Fruit fly (Drosophila melanogaster) whole organism, embryonic: ENCODE data around the gene ago.

Source experiments
- Ada2b ChIP-seq: fragments of 200-800 bp; sonication (Bioruptor generic); IDR thresholded peaks from 2 replicates; pipeline ENCODE4 v1.3.6; 2022; ENCODE audit warnings: missing biosample characterization, missing genetic modification characterization
- B-H1 ChIP-seq: fragments of 200-800 bp; sonication (Bioruptor generic); IDR thresholded peaks from 3 replicates; pipeline ENCODE4 v1.3.6; 2022; ENCODE audit warnings: missing biosample characterization, missing genetic modification characterization
- CG10147 ChIP-seq: fragments of 200-800 bp; sonication (Bioruptor generic); optimal IDR thresholded peaks from 2 replicates; lab custom pipeline; 2019; ENCODE audit warnings: missing biosample characterization, mild to moderate bottlenecking, missing genetic modification characterization, moderate library complexity
- CG10274 ChIP-seq: fragments of 200-800 bp; sonication (Bioruptor generic); optimal IDR thresholded peaks from 3 replicates; lab custom pipeline; 2017; ENCODE audit warnings: missing biosample characterization, mild to moderate bottlenecking, missing genetic modification characterization
- CG13424 ChIP-seq: fragments of 200-800 bp; sonication (Bioruptor generic); optimal IDR thresholded peaks from 2 replicates; lab custom pipeline; 2019; ENCODE audit warnings: missing biosample characterization, mild to moderate bottlenecking, missing genetic modification characterization, moderate library complexity
- CG14014 ChIP-seq: fragments of 200-800 bp; sonication (Bioruptor generic); IDR thresholded peaks from 2 replicates; pipeline ENCODE4 v1.3.6; 2022; ENCODE audit warnings: missing biosample characterization, missing genetic modification characterization
- CG16815 ChIP-seq: fragments of 200-800 bp; sonication (Bioruptor generic); optimal IDR thresholded peaks from 3 replicates; lab custom pipeline; 2017; ENCODE audit warnings: missing biosample characterization, mild to moderate bottlenecking, missing genetic modification characterization
- CG16863 ChIP-seq: fragments of 200-800 bp; sonication (Bioruptor generic); optimal IDR thresholded peaks from 3 replicates; lab custom pipeline; 2016; ENCODE audit warnings: missing biosample characterization, missing genetic modification characterization
- CG17359 ChIP-seq: fragments of 200-800 bp; sonication (Bioruptor generic); optimal IDR thresholded peaks from 3 replicates; lab custom pipeline; 2018; ENCODE audit warnings: missing biosample characterization, mild to moderate bottlenecking, missing genetic modification characterization, moderate library complexity
- CG2889 ChIP-seq: fragments of 200-800 bp; sonication (Bioruptor generic); IDR thresholded peaks from 3 replicates; pipeline ENCODE4 v1.3.6; 2022; ENCODE audit warnings: missing biosample characterization, missing genetic modification characterization
- CG30020 ChIP-seq: fragments of 200-800 bp; optimal IDR thresholded peaks from 2 replicates; lab custom pipeline; 2019; ENCODE audit warnings: missing biosample characterization, mild to moderate bottlenecking, missing genetic modification characterization, moderate library complexity
- CG31388 ChIP-seq: fragments of 200-800 bp; sonication (Bioruptor generic); optimal IDR thresholded peaks from 2 replicates; lab custom pipeline; 2016; ENCODE audit warnings: missing biosample characterization, missing genetic modification characterization
- CG3995 ChIP-seq: fragments of 200-800 bp; sonication (Bioruptor generic); optimal IDR thresholded peaks from 3 replicates; lab custom pipeline; 2016; ENCODE audit warnings: missing biosample characterization, missing genetic modification characterization
- CG4282 ChIP-seq: fragments of 200-800 bp; sonication (Bioruptor generic); optimal IDR thresholded peaks from 2 replicates; lab custom pipeline; 2016; ENCODE audit warnings: missing biosample characterization, missing genetic modification characterization
- CG4328 ChIP-seq: fragments of 200-800 bp; sonication (Bioruptor generic); optimal IDR thresholded peaks from 3 replicates; lab custom pipeline; 2017; ENCODE audit warnings: missing biosample characterization, missing genetic modification reagents, missing genetic modification characterization
- CG4854 ChIP-seq: fragments of 200-800 bp; sonication (Bioruptor generic); optimal IDR thresholded peaks from 2 replicates; lab custom pipeline; 2016; ENCODE audit warnings: missing biosample characterization, missing genetic modification characterization, inconsistent platforms
- CG6272 ChIP-seq: fragments of 200-800 bp; sonication (Bioruptor generic); IDR thresholded peaks from 2 replicates; pipeline ENCODE4 v1.3.6; 2022; ENCODE audit warnings: missing biosample characterization, missing genetic modification characterization
- CG7987 ChIP-seq: fragments of 200-800 bp; sonication (Bioruptor generic); optimal IDR thresholded peaks from 2 replicates; lab custom pipeline; 2018; ENCODE audit warnings: missing biosample characterization, mild to moderate bottlenecking, missing genetic modification characterization, moderate library complexity
- Dp ChIP-seq: fragments of 200-800 bp; sonication (Bioruptor generic); optimal IDR thresholded peaks from 2 replicates; lab custom pipeline; 2018; ENCODE audit warnings: missing biosample characterization, mild to moderate bottlenecking, missing genetic modification characterization, moderate library complexity
- Eip74EF ChIP-seq, 2 experiments: fragments of 200-800 bp in 1 of 2; fragments of >200 bp in 1 of 2; sonication (Bioruptor generic) in 1 of 2; optimal IDR thresholded peaks; 2 replicates each; lab custom pipeline; 2017 to 2019; ENCODE audit warnings: missing biosample characterization in 2 of 2, missing genetic modification characterization in 2 of 2, mild to moderate bottlenecking in 1 of 2, moderate library complexity in 1 of 2
- Fer1 ChIP-seq: fragments of 200-800 bp; sonication (Bioruptor generic); optimal IDR thresholded peaks from 2 replicates; lab custom pipeline; 2017; ENCODE audit warnings: missing biosample characterization, mild to moderate bottlenecking, missing genetic modification characterization
- Gug ChIP-seq: fragments of 200-800 bp; sonication (Bioruptor generic); IDR thresholded peaks from 4 replicates; pipeline ENCODE4 v1.3.6; 2022; ENCODE audit warnings: missing biosample characterization, missing genetic modification characterization
- Hr3 ChIP-seq: fragments of 200-800 bp; sonication (Bioruptor generic); optimal IDR thresholded peaks from 3 replicates; lab custom pipeline; 2016; ENCODE audit warnings: missing biosample characterization, missing genetic modification characterization
- Hsf ChIP-seq: fragments of 200-800 bp; sonication (Bioruptor generic); optimal IDR thresholded peaks from 3 replicates; lab custom pipeline; 2016; ENCODE audit warnings: missing biosample characterization, missing genetic modification characterization
- Kr ChIP-seq: fragments of 200-800 bp; sonication (Bioruptor generic); optimal IDR thresholded peaks from 2 replicates; lab custom pipeline; 2017; ENCODE audit warnings: missing biosample characterization, mild to moderate bottlenecking, missing genetic modification characterization
- Oaz ChIP-seq: fragments of 200-800 bp; sonication (Bioruptor generic); IDR thresholded peaks from 2 replicates; pipeline ENCODE4 v1.3.6; 2022; ENCODE audit warnings: missing biosample characterization, missing genetic modification characterization
- Poxn ChIP-seq: fragments of 200-800 bp; sonication (Bioruptor generic); IDR thresholded peaks from 2 replicates; pipeline ENCODE4 v1.3.6; 2022; ENCODE audit warnings: missing biosample characterization, missing genetic modification characterization
- Trl ChIP-seq, 3 experiments: fragments of >200 bp in 2 of 3; fragments of 200-800 bp in 1 of 3; sonication (Bioruptor generic) in 1 of 3; optimal IDR thresholded peaks; 2 replicates in 1 of 3; 3 replicates in 2 of 3; lab custom pipeline; 2016 to 2017; ENCODE audit warnings: missing biosample characterization in 1 of 3, missing genetic modification characterization in 1 of 3
- ab ChIP-seq: fragments of 200-800 bp; sonication (Bioruptor generic); optimal IDR thresholded peaks from 2 replicates; lab custom pipeline; 2016; ENCODE audit warnings: missing biosample characterization, missing genetic modification characterization
- bab2 ChIP-seq: fragments of 200-800 bp; sonication (Bioruptor generic); optimal IDR thresholded peaks from 2 replicates; lab custom pipeline; 2016; ENCODE audit warnings: missing biosample characterization, missing genetic modification characterization
- caup ChIP-seq: fragments of 200-800 bp; sonication (Bioruptor generic); optimal IDR thresholded peaks from 3 replicates; lab custom pipeline; 2017; ENCODE audit warnings: missing biosample characterization, mild to moderate bottlenecking, missing genetic modification characterization, moderate library complexity; ENCODE audit not compliant: severe bottlenecking
- chif ChIP-seq, 2 experiments: fragments of 200-800 bp; sonication (Bioruptor generic); optimal IDR thresholded peaks; 3 replicates each; lab custom pipeline; 2016; ENCODE audit warnings: missing biosample characterization in 2 of 2, missing genetic modification characterization in 2 of 2
- crol ChIP-seq: fragments of 200-800 bp; sonication (Bioruptor generic); IDR thresholded peaks from 2 replicates; pipeline ENCODE4 v1.3.6; 2022; ENCODE audit warnings: missing biosample characterization, missing genetic modification characterization
- danr ChIP-seq: fragments of 200-800 bp; sonication (Bioruptor generic); IDR thresholded peaks from 2 replicates; pipeline ENCODE4 v1.3.6; 2022; ENCODE audit warnings: missing biosample characterization, missing genetic modification characterization
- fd64A ChIP-seq: fragments of 200-800 bp; sonication (Bioruptor generic); optimal IDR thresholded peaks from 3 replicates; lab custom pipeline; 2018; ENCODE audit warnings: missing biosample characterization, mild to moderate bottlenecking, missing genetic modification characterization
- gcm ChIP-seq: fragments of 200-800 bp; sonication (Bioruptor generic); optimal IDR thresholded peaks from 2 replicates; lab custom pipeline; 2019; ENCODE audit warnings: missing biosample characterization, mild to moderate bottlenecking, missing genetic modification characterization, moderate library complexity
- gro ChIP-seq: fragments of 200-800 bp; sonication (Bioruptor generic); optimal IDR thresholded peaks from 2 replicates; lab custom pipeline; 2016; ENCODE audit warnings: missing biosample characterization, missing genetic modification characterization
- hth ChIP-seq: fragments of >200 bp; optimal IDR thresholded peaks from 2 replicates; lab custom pipeline; 2017; ENCODE audit warnings: inconsistent platforms
- insv ChIP-seq, 2 experiments: fragments of 200-800 bp; sonication (Bioruptor generic); optimal IDR thresholded peaks; 3 replicates each; lab custom pipeline; 2016 to 2018; ENCODE audit warnings: missing biosample characterization in 2 of 2, missing genetic modification characterization in 2 of 2
- jing ChIP-seq: fragments of 200-800 bp; sonication (Bioruptor generic); optimal IDR thresholded peaks from 2 replicates; lab custom pipeline; 2018; ENCODE audit warnings: missing biosample characterization, mild to moderate bottlenecking, missing genetic modification characterization
- ken ChIP-seq: fragments of 200-800 bp; sonication (Bioruptor generic); IDR thresholded peaks from 3 replicates; pipeline ENCODE4 v1.3.6; 2022; ENCODE audit warnings: missing biosample characterization, missing genetic modification characterization
- kni ChIP-seq: fragments of 200-800 bp; sonication (Bioruptor generic); optimal IDR thresholded peaks from 3 replicates; lab custom pipeline; 2017; ENCODE audit warnings: mild to moderate bottlenecking, missing biosample characterization, missing genetic modification reagents, missing genetic modification characterization
- row ChIP-seq: fragments of 200-800 bp; sonication (Bioruptor generic); IDR thresholded peaks from 3 replicates; pipeline ENCODE4 v1.3.6; 2022; ENCODE audit warnings: missing biosample characterization, missing genetic modification characterization
- slbo ChIP-seq: fragments of 200-800 bp; sonication (Bioruptor generic); IDR thresholded peaks from 2 replicates; pipeline ENCODE4 v1.3.6; 2022; ENCODE audit warnings: missing biosample characterization, missing genetic modification characterization
- tio ChIP-seq: fragments of 200-800 bp; sonication (Bioruptor generic); optimal IDR thresholded peaks from 2 replicates; lab custom pipeline; 2017; ENCODE audit warnings: missing biosample characterization, missing genetic modification characterization, inconsistent platforms
- tup ChIP-seq: fragments of 200-800 bp; sonication (Bioruptor generic); optimal IDR thresholded peaks from 2 replicates; lab custom pipeline; 2016; ENCODE audit warnings: missing biosample characterization, mild to moderate bottlenecking, missing genetic modification characterization, moderate library complexity
- twi ChIP-seq: fragments of 200-800 bp; optimal IDR thresholded peaks from 2 replicates; lab custom pipeline; 2019; ENCODE audit warnings: missing biosample characterization, mild to moderate bottlenecking, missing genetic modification characterization, moderate library complexity
- unpg ChIP-seq: fragments of 200-800 bp; sonication (Bioruptor generic); optimal IDR thresholded peaks from 3 replicates; lab custom pipeline; 2018; ENCODE audit warnings: missing biosample characterization, mild to moderate bottlenecking, missing genetic modification characterization, moderate library complexity
- yki ChIP-seq: fragments of >200 bp; optimal IDR thresholded peaks from 3 replicates; lab custom pipeline; 2018
- z ChIP-seq: fragments of 200-800 bp; sonication (Bioruptor generic); IDR thresholded peaks from 3 replicates; pipeline ENCODE4 v1.3.6; 2022; ENCODE audit warnings: missing biosample characterization, missing genetic modification characterization

Gene ago

DNA sequence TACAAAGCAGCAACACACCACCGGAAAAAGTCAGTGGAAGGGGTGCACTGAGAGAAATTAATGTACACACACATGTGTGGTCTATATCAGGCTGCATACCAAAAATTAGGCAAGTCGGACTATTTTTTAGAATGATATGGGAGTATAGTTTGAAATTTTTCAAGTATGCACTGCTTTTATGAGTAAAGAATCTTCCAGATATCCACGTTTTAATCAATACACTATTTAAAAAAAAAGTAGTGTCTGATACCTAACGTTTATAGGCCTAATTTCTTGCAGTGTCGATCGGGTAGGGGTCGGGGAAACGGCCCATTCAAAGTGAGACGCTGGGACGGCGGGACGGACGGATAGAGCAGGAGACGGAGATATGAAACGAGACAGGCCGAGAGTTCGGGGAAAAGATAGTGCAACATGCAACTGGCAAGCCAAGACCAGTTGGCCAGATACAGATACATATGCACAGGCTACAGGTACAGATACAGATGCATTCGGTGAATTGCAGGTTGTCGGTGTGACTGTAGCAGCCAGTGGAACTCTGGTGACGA is 23.7 kb downstream of the ago start (continued):
- TF ChIP-seq caup (GFP tag; lab: Kevin White, UChicago) (peak; percentile 66), CG16863 (GFP tag; lab: Kevin White, UChicago) (peak; percentile 94), gro (GFP tag; lab: Kevin White, UChicago) (no peak), CG31388 (GFP tag; lab: Kevin White, UChicago) (peak; percentile 74), Eip74EF (GFP tag; optimal IDR thresholded peaks at IDR 0.05; lab: Kevin White, UChicago) (peak in 1 of 2 experiments; percentile 94), Kr (GFP tag; lab: Kevin White, UChicago) (peak; percentile 96), danr (GFP tag; lab: Robert Waterston, UW) (peak; percentile 77), z (GFP tag; lab: Robert Waterston, UW) (0 out of 3 replicates have a peak, but pooled peaks have one; percentile 27), CG10274 (peak; percentile 75), tio (GFP tag; lab: Kevin White, UChicago) (peak; percentile 93), B-H1 (peak; percentile 69), CG4282 (peak; percentile 72), insv (GFP tag; optimal IDR thresholded peaks at IDR 0.05; lab: Kevin White, UChicago) (peak; percentile 32 to 55), ab (GFP tag; lab: Kevin White, UChicago) (peak; percentile 78), fd64A (GFP tag; lab: Kevin White, UChicago) (peak; percentile 84), gcm (peak; percentile 96), CG30020 (tag; lab: Kevin White, UChicago) (peak; percentile 83), Ada2b (peak; percentile 65), ken (peak; percentile 83), kni (GFP tag; lab: Kevin White, UChicago) (peak; percentile 93), Poxn (no peak), CG17359 (tag; lab: Kevin White, UChicago) (peak; percentile 94), yki (lab: Kevin White, UChicago) (no peak), CG3995 (GFP tag; lab: Kevin White, UChicago) (peak; percentile 26), tup (GFP tag; lab: Kevin White, UChicago) (peak; percentile 71), Gug (GFP tag; lab: Robert Waterston, UW) (peak; percentile 81), slbo (GFP tag; lab: Robert Waterston, UW) (peak; percentile 51), CG4328 (GFP tag; lab: Kevin White, UChicago) (peak; percentile 86), twi (peak; percentile 90), CG16815 (peak; percentile 96), unpg (GFP tag; lab: Kevin White, UChicago) (peak; percentile 92), Fer1 (GFP tag; lab: Kevin White, UChicago) (peak; percentile 81), CG6272 (peak; percentile 78), Trl (optimal IDR thresholded peaks at IDR 0.05; lab: Kevin White, UChicago) (no peak), Trl (GFP tag; optimal IDR thresholded peaks at IDR 0.05; lab: Kevin White, UChicago) (peak; percentile 92), bab2 (GFP tag; lab: Kevin White, UChicago) (peak; percentile 92), CG2889 (GFP tag; lab: Robert Waterston, UW) (peak; percentile 70; the same call in 2 of the 3 replicates), Dp (GFP tag; lab: Kevin White, UChicago) (no peak), CG10147 (GFP tag; lab: Kevin White, UChicago) (peak; percentile 75), CG7987 (GFP tag; lab: Kevin White, UChicago) (peak; percentile 55), jing (GFP tag; lab: Kevin White, UChicago) (peak; percentile 93), Hr3 (GFP tag; lab: Kevin White, UChicago) (peak; percentile 94), CG14014 (GFP tag; lab: Robert Waterston, UW) (peak; percentile 43; the same call in 1 of the 2 replicates), CG13424 (tag; lab: Kevin White, UChicago) (peak; percentile 95), row (GFP tag; lab: Robert Waterston, UW) (peak; percentile 96), chif (GFP tag; optimal IDR thresholded peaks at IDR 0.05; lab: Kevin White, UChicago) (peak; percentile 93 to 98), CG4854 (GFP tag; lab: Kevin White, UChicago) (peak; percentile 85), crol (GFP tag; lab: Robert Waterston, UW) (peak; percentile 60), Hsf (GFP tag; lab: Kevin White, UChicago) (peak; percentile 95), Oaz (GFP tag; lab: Robert Waterston, UW) (no peak; the same call in 1 of the 2 replicates), hth (lab: Kevin White, UChicago) (no peak)
